Fruit fly (Drosophila melanogaster): ENCODE data around the gene CycT.

Gene CycT

DNA sequence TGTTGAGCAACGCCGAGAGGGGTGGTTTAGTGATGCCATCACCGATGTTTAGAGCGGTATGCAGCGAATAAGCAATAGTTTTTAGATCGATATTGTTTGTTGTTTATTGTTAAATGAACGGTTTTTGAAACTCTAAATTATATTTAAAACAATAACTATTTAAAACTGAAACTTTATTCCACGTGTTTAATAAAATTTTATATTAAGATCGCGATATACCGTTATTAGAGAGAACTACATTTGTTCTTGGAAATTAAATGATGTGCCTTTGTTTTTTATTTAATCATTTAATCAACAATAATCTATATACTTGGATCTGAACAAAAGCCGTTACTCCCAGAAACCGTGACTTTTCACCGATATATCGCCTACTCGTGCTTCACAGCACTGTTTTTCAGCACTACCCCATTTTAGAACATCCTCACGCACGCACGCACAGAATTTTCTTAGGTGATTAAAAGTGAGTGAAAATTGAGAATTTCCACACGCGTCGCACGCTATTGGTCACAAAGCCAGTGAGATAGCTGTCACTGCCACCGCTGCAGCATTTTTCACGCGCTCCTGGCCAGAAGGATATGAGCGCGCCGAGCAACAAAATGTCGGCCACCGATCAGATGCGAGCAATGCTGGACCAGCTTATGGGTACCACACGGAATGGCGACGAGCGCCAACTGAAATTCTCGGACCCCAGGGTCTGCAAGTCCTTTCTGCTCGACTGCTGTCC is 43.5 kb downstream of the CycT start, which contains the start of the genes U4-U6-60K and CG7564:
Gene U4-U6-60K, minus strand, starts transcription at position 20 of the 724 bp plus-strand sequence.
Gene CG7564, plus strand, starts transcription at position 406 of the 724 bp plus-strand sequence.
- TF ChIP-seq vvl (GFP tag; IDR thresholded peaks at IDR 0.05), result peak; percentile 54
- no peak; the same call in 1 of the 2 replicates for TF ChIP-seq CG17328 (GFP tag; IDR thresholded peaks at IDR 0.05)
- TF ChIP-seq D (optimal IDR thresholded peaks at IDR 0.05), result peak; percentile 22
- TF ChIP-seq D (GFP tag; optimal IDR thresholded peaks at IDR 0.05), result peak; percentile 46
- peak; percentile 81 for TF ChIP-seq CG2120 (GFP tag; optimal IDR thresholded peaks at IDR 0.05)
- no peak for TF ChIP-seq pros (GFP tag; optimal IDR thresholded peaks at IDR 0.05)
- TF ChIP-seq gcm2 (GFP tag; optimal IDR thresholded peaks at IDR 0.05), result no peak
- peak; percentile 44 for TF ChIP-seq emc (GFP tag; optimal IDR thresholded peaks at IDR 0.05)
- TF ChIP-seq CG2678 (tag; optimal IDR thresholded peaks at IDR 0.05), result peak; percentile 63
- TF ChIP-seq psq (GFP tag; optimal IDR thresholded peaks at IDR 0.05), result peak; percentile 16
- peak; percentile 95 for TF ChIP-seq CG9932 (GFP tag; IDR thresholded peaks at IDR 0.05)
- TF ChIP-seq oc (tag; optimal IDR thresholded peaks at IDR 0.05), result no peak
- peak; percentile 22 for TF ChIP-seq CG4854 (GFP tag; optimal IDR thresholded peaks at IDR 0.05)
- peak; percentile 7 for TF ChIP-seq CHES-1-like (GFP tag; optimal IDR thresholded peaks at IDR 0.05)
- peak; percentile 60 for TF ChIP-seq CG7839 (tag; optimal IDR thresholded peaks at IDR 0.05)
- peak; percentile 65 for TF ChIP-seq CG8924 (tag; optimal IDR thresholded peaks at IDR 0.05)
- no peak for TF ChIP-seq sqz (GFP tag; optimal IDR thresholded peaks at IDR 0.05)
- TF ChIP-seq br (optimal IDR thresholded peaks at IDR 0.05), result no peak
- no peak for TF ChIP-seq rib (GFP tag; IDR thresholded peaks at IDR 0.05)
- no peak for TF ChIP-seq eve (GFP tag; optimal IDR thresholded peaks at IDR 0.05)
- TF ChIP-seq CG6854 (GFP tag; optimal IDR thresholded peaks at IDR 0.05), result peak; percentile 23
- TF ChIP-seq CG14050 (GFP tag; IDR thresholded peaks at IDR 0.05), result no peak
- TF ChIP-seq seq (GFP tag; IDR thresholded peaks at IDR 0.05), result peak; percentile 69
- peak; percentile 49; the same call in 1 of the 3 replicates for TF ChIP-seq Mrtf (GFP tag; IDR thresholded peaks at IDR 0.05)
- TF ChIP-seq peb (GFP tag; IDR thresholded peaks at IDR 0.05), result no peak
- no peak for TF ChIP-seq btn (GFP tag; optimal IDR thresholded peaks at IDR 0.05)
- no peak for TF ChIP-seq CG11695 (GFP tag; IDR thresholded peaks at IDR 0.05)
- TF ChIP-seq CG17568 (GFP tag; optimal IDR thresholded peaks at IDR 0.05), result no peak
- peak; percentile 41 for TF ChIP-seq CG15514 (GFP tag; optimal IDR thresholded peaks at IDR 0.05)
- TF ChIP-seq CoRest (tag; optimal IDR thresholded peaks at IDR 0.05), result peak; percentile 81
- no peak for TF ChIP-seq yki (optimal IDR thresholded peaks at IDR 0.05)
- TF ChIP-seq CG4404 (GFP tag; IDR thresholded peaks at IDR 0.05), result peak; percentile 58
- no peak for TF ChIP-seq NC2β (GFP tag; optimal IDR thresholded peaks at IDR 0.05)
- no peak for TF ChIP-seq CG12236 (GFP tag; optimal IDR thresholded peaks at IDR 0.05)
- TF ChIP-seq disco-r (GFP tag; optimal IDR thresholded peaks at IDR 0.05), result peak; percentile 26
- TF ChIP-seq hb (GFP tag; IDR thresholded peaks at IDR 0.05; ENCODE audit: partially characterized antibody), result peak; percentile 98
- TF ChIP-seq Elba2 (GFP tag; optimal IDR thresholded peaks at IDR 0.05), result peak; percentile 56
- TF ChIP-seq run (tag; optimal IDR thresholded peaks at IDR 0.05), result no peak
- TF ChIP-seq CG2202 (tag; optimal IDR thresholded peaks at IDR 0.05), result no peak
- TF ChIP-seq schlank (tag; optimal IDR thresholded peaks at IDR 0.05), result no peak
- TF ChIP-seq en (GFP tag; optimal IDR thresholded peaks at IDR 0.05), result no peak
- TF ChIP-seq unpg (GFP tag; optimal IDR thresholded peaks at IDR 0.05), result peak; percentile 21
- TF ChIP-seq pzg (GFP tag; optimal IDR thresholded peaks at IDR 0.05), result peak; percentile 53
- no peak for TF ChIP-seq lov (optimal IDR thresholded peaks at IDR 0.05)
- TF ChIP-seq lov (GFP tag; IDR thresholded peaks at IDR 0.05), result no peak
- no peak for TF ChIP-seq CG6654 (GFP tag; optimal IDR thresholded peaks at IDR 0.05)
- TF ChIP-seq insv (GFP tag; optimal IDR thresholded peaks at IDR 0.05), result peak in 1 of 2 experiments; percentile 14
- TF ChIP-seq pan (optimal IDR thresholded peaks at IDR 0.05), result no peak
- no peak for TF ChIP-seq pan (GFP tag; optimal IDR thresholded peaks at IDR 0.05 in 1 of 2, IDR thresholded peaks at IDR 0.05 in 1 of 2)
- no peak for TF ChIP-seq Oaz (GFP tag; IDR thresholded peaks at IDR 0.05)
- no peak for TF ChIP-seq dan (GFP tag; IDR thresholded peaks at IDR 0.05)
- no peak for TF ChIP-seq Spps (tag; optimal IDR thresholded peaks at IDR 0.05)
